Worm (Caenorhabditis elegans) whole organism, young adult: ENCODE data around the gene ZK1320.7.

Experiments
- Y67H2A.10 ChIP-seq: fragments of 200-800 bp; sonication (Bioruptor generic); conservative IDR thresholded peaks from 2 replicates; pipeline ENCODE4 v1.3.6; 2022; ENCODE audit warnings: missing genetic modification reagents, missing genetic modification characterization, missing compliant biosample characterization
- Y95B8A.8 ChIP-seq: fragments of 200-800 bp; sonication (Bioruptor generic); IDR thresholded peaks from 2 replicates; pipeline ENCODE4 v1.3.6; 2022; ENCODE audit warnings: missing genetic modification reagents, missing genetic modification characterization, missing compliant biosample characterization
- akir-1 ChIP-seq: fragments of 200-800 bp; sonication (Bioruptor generic); optimal IDR thresholded peaks from 2 replicates; lab custom pipeline; 2018; ENCODE audit warnings: mild to moderate bottlenecking, missing genetic modification characterization, moderate library complexity, missing compliant biosample characterization
- ama-1 ChIP-seq, 3 experiments: fragments of 150-350 bp in 1 of 3; sonication (generic microtip) in 2 of 3; optimal IDR thresholded peaks; 2 replicates each; lab custom pipeline; 2014 to 2018; ENCODE audit warnings: missing biosample characterization in 2 of 3, missing genetic modification characterization in 2 of 3, missing genetic modification reagents in 2 of 3
- dpl-1 ChIP-seq: fragments of 150-350 bp; optimal IDR thresholded peaks from 2 replicates; lab custom pipeline; 2014; ENCODE audit warnings: missing biosample characterization, missing genetic modification reagents, missing genetic modification characterization
- lsl-1 ChIP-seq: fragments of 200-800 bp; sonication (Bioruptor generic); optimal IDR thresholded peaks from 2 replicates; lab custom pipeline; 2018; ENCODE audit warnings: mild to moderate bottlenecking, missing genetic modification characterization, moderate library complexity, missing compliant biosample characterization
- madf-8 ChIP-seq: fragments of 200-800 bp; sonication (Bioruptor generic); conservative IDR thresholded peaks from 2 replicates; pipeline ENCODE4 v1.3.6; 2022; ENCODE audit warnings: missing genetic modification reagents, missing genetic modification characterization, missing compliant biosample characterization
- sdz-38 ChIP-seq: sonication (generic microtip); optimal IDR thresholded peaks from 2 replicates; lab custom pipeline; 2016; ENCODE audit warnings: missing genotype, missing genetic modification characterization, missing compliant biosample characterization
- ztf-22 ChIP-seq: fragments of 200-800 bp; sonication (Bioruptor generic); optimal IDR thresholded peaks from 2 replicates; lab custom pipeline; 2018; ENCODE audit warnings: mild to moderate bottlenecking, missing genetic modification characterization, moderate library complexity, missing compliant biosample characterization

DNA sequence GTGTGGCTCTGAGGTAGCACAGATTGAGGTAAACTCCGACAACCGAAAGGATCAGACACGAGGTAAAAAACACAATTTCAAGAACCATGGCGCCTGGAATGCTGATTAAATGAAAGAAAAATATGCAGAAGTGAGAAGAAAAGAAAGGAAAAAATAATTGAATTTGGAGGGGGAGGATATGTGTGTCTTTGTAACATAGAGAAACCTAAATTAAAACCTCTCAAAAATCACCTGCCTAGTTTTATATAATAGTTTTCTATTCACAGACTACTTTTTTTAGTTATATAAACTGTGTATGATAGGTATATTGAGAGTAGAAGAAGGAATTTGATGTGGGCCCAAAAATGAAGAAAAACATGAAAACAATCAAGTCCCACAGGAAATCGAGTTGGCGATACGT is 5.8 kb upstream of the ZK1320.7 start, which contains the start of gene ZK1320.5:
- TF ChIP-seq akir-1 (GFP tag; lab: Kevin White, UChicago), result no peak
- no peak for TF ChIP-seq ama-1 (optimal IDR thresholded peaks at IDR 0.05; lab: Kevin White, UChicago)
- TF ChIP-seq ama-1 (GFP tag; optimal IDR thresholded peaks at IDR 0.05; lab: Kevin White, UChicago), result no peak
- TF ChIP-seq ztf-22 (GFP tag; lab: Kevin White, UChicago), result no peak
- no peak for TF ChIP-seq sdz-38
- TF ChIP-seq lsl-1 (GFP tag; lab: Kevin White, UChicago), result no peak
- no peak for TF ChIP-seq dpl-1 (GFP tag; lab: Kevin White, UChicago)
- TF ChIP-seq Y95B8A.8, result no peak
- TF ChIP-seq madf-8 (GFP tag; lab: Robert Waterston, UW), result no peak
- TF ChIP-seq Y67H2A.10 (GFP tag; lab: Robert Waterston, UW), result no peak
